Fruit fly (Drosophila melanogaster) whole organism, pupa: ENCODE measurements around the gene Stat92E.
A peak's percentile ranks its signal among the peaks of the same experiment; 100 is the strongest.

ENCODE experiments used
- CG10348 ChIP-seq: fragments of 200-800 bp; sonication (Bioruptor generic); IDR thresholded peaks from 2 replicates; pipeline ENCODE4 v1.3.6; 2022; ENCODE audit warnings: missing biosample characterization, missing genetic modification characterization
- CG12605 ChIP-seq: fragments of 200-800 bp; sonication (Bioruptor generic); IDR thresholded peaks from 2 replicates; pipeline ENCODE4 v1.3.6; 2022; ENCODE audit warnings: missing biosample characterization, missing genetic modification characterization
- CG13204 ChIP-seq: fragments of 200-800 bp; sonication (Bioruptor generic); optimal IDR thresholded peaks from 2 replicates; lab custom pipeline; 2018; ENCODE audit warnings: missing biosample characterization, mild to moderate bottlenecking, missing genetic modification characterization, moderate library complexity
- CG14655 ChIP-seq: fragments of 200-800 bp; sonication (Bioruptor generic); optimal IDR thresholded peaks from 3 replicates; lab custom pipeline; 2017; ENCODE audit warnings: mild to moderate bottlenecking, missing biosample characterization, missing genetic modification reagents, missing genetic modification characterization
- CG15710 ChIP-seq: fragments of 200-800 bp; sonication (Bioruptor generic); optimal IDR thresholded peaks from 2 replicates; lab custom pipeline; 2018; ENCODE audit warnings: missing biosample characterization, mild to moderate bottlenecking, missing genetic modification characterization, moderate library complexity
- CG17806 ChIP-seq: fragments of 200-800 bp; sonication (Bioruptor generic); optimal IDR thresholded peaks from 2 replicates; lab custom pipeline; 2018; ENCODE audit warnings: missing biosample characterization, mild to moderate bottlenecking, missing genetic modification characterization, moderate library complexity
- CG34367 ChIP-seq: fragments of 200-800 bp; sonication (Bioruptor generic); optimal IDR thresholded peaks from 2 replicates; lab custom pipeline; 2018; ENCODE audit warnings: missing biosample characterization, mild to moderate bottlenecking, missing genetic modification characterization
- CG4496 ChIP-seq: fragments of 200-800 bp; sonication (Bioruptor generic); IDR thresholded peaks from 3 replicates; pipeline ENCODE4 v1.3.6; 2022; ENCODE audit warnings: missing biosample characterization, missing genetic modification characterization
- CG8159 ChIP-seq: fragments of 200-800 bp; sonication (Bioruptor generic); optimal IDR thresholded peaks from 3 replicates; lab custom pipeline; 2018; ENCODE audit warnings: missing biosample characterization, mild to moderate bottlenecking, missing genetic modification characterization, moderate library complexity
- CG8301 ChIP-seq: fragments of 200-800 bp; sonication (Bioruptor generic); optimal IDR thresholded peaks from 2 replicates; lab custom pipeline; 2018; ENCODE audit warnings: missing biosample characterization, mild to moderate bottlenecking, missing genetic modification characterization
- CG9948 ChIP-seq: fragments of 200-800 bp; sonication (Bioruptor generic); optimal IDR thresholded peaks from 2 replicates; lab custom pipeline; 2018; ENCODE audit warnings: missing biosample characterization, mild to moderate bottlenecking, missing genetic modification characterization, moderate library complexity
- D1 ChIP-seq: fragments of 200-800 bp; sonication (Bioruptor generic); optimal IDR thresholded peaks from 2 replicates; lab custom pipeline; 2018; ENCODE audit warnings: missing biosample characterization, mild to moderate bottlenecking, missing genetic modification characterization, moderate library complexity
- Ets98B ChIP-seq: fragments of 200-800 bp; sonication (Bioruptor generic); IDR thresholded peaks from 2 replicates; pipeline ENCODE4 v1.3.6; 2022; ENCODE audit warnings: missing biosample characterization, missing genetic modification characterization
- Pif1A ChIP-seq: fragments of 200-800 bp; sonication (Bioruptor generic); optimal IDR thresholded peaks from 3 replicates; lab custom pipeline; 2016; ENCODE audit warnings: missing biosample characterization, missing genetic modification characterization
- Pif1B ChIP-seq: fragments of 200-800 bp; sonication (Bioruptor generic); optimal IDR thresholded peaks from 3 replicates; lab custom pipeline; 2016; ENCODE audit warnings: missing biosample characterization, missing genetic modification characterization
- Snoo ChIP-seq: fragments of 200-800 bp; sonication (Bioruptor generic); optimal IDR thresholded peaks from 3 replicates; lab custom pipeline; 2017; ENCODE audit warnings: missing biosample characterization, mild to moderate bottlenecking, missing genetic modification characterization, inconsistent platforms
- fd96Ca ChIP-seq: fragments of 200-800 bp; sonication (Bioruptor generic); IDR thresholded peaks from 3 replicates; pipeline ENCODE4 v1.3.6; 2022; ENCODE audit warnings: missing biosample characterization, missing genetic modification characterization
- gl ChIP-seq: fragments of 200-800 bp; sonication (Bioruptor generic); optimal IDR thresholded peaks from 2 replicates; lab custom pipeline; 2018; ENCODE audit warnings: missing biosample characterization, mild to moderate bottlenecking, missing genetic modification characterization
- rn ChIP-seq: fragments of 200-800 bp; sonication (Bioruptor generic); IDR thresholded peaks from 2 replicates; pipeline ENCODE4 v1.3.6; 2022; ENCODE audit warnings: missing biosample characterization, missing genetic modification characterization

The Stat92E gene

DNA sequence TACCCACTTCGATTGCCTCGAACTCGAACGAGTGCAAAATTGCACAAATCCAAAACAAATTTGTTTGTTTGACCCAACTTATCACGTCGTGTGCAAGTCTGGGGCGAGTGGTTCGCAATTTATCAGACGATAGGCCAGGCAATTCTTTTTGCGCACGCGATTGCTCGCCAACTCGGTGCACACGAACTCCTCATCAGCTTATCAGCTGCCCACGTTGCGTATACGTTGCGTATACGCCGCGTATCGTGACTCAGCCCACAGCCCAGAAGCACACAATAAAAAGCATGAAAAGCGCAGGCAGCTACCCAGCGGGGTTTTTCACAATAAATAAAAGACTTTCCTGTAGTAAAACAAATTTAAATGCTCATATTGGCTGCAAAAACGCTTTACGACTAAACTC, 48.5 kb downstream of the Stat92E start, which contains the start of gene MtnB:
TSS of gene MtnB (minus strand) at position 101 of the 400 bp plus-strand sequence.
- TF ChIP-seq CG17806 (tag; lab: Kevin White, UChicago) (no peak), CG9948 (tag; lab: Kevin White, UChicago) (no peak), CG13204 (no peak), fd96Ca (no peak), CG4496 (GFP tag; lab: Robert Waterston, UW) (0 out of 3 replicates have a peak, but pooled peaks have one; percentile 19)

DNA sequence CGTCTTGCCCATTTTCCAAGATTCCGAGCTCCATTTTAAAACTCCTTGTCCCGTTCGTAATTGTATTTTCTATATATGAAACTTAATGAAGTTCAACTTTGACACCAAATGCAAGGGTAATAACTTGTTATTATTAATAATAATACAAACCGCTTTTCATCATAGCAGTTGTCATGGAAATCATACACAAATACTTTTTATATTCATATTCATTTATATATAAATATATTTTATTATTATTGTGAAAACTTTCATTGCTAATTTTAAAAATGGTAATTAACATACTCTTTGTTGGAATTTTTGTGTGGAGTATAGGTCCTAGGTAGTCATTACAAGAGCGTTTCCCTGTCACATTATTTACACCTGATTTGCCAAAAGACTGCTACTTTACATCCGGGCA, 50.2 kb downstream of the Stat92E start, which contains the start of gene CG46441:
TSS of gene CG46441 (minus strand) at position 101 of the 400 bp plus-strand sequence.
- no peak for TF ChIP-seq CG8301
- no peak for TF ChIP-seq CG12605 (GFP tag; lab: Robert Waterston, UW)
- no peak for TF ChIP-seq CG4496 (GFP tag; lab: Robert Waterston, UW)
- no peak for TF ChIP-seq CG14655 (GFP tag; lab: Kevin White, UChicago)
- TF ChIP-seq CG9948 (tag; lab: Kevin White, UChicago): no peak
- TF ChIP-seq CG34367 (tag; lab: Kevin White, UChicago): no peak
- no peak for TF ChIP-seq fd96Ca
- no peak for TF ChIP-seq rn (GFP tag; lab: Robert Waterston, UW)
- no peak for TF ChIP-seq gl
- TF ChIP-seq CG17806 (tag; lab: Kevin White, UChicago): no peak
- no peak for TF ChIP-seq CG10348 (GFP tag; lab: Robert Waterston, UW)
- no peak for TF ChIP-seq CG8159 (tag; lab: Kevin White, UChicago)
- TF ChIP-seq Ets98B: no peak
- no peak for TF ChIP-seq Pif1B
- TF ChIP-seq Snoo (tag; lab: Kevin White, UChicago): no peak
- no peak for TF ChIP-seq CG15710

DNA sequence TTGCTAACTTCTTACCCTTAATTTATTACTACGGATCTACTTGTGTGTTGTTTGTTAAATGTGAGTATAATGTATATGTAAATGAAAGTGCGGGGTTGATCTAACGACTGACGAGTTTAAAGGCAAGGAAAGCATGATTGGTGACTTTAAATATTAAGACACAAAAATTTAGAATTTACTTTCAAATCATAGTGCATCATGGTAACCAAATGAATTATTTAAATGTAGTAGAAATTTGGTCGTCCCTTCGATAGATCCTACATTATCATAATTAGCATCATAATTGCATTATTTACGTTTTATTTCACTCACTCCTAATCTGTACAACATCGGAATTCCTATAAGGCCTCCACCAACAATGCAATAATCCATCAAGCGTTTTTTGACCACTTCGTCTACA, 50.8 kb downstream of the Stat92E start, which contains the start of gene Dic2:
TSS of gene Dic2 (minus strand) at position 101 of the 400 bp plus-strand sequence.
- TF ChIP-seq D1: no peak
- TF ChIP-seq Snoo (tag; lab: Kevin White, UChicago): no peak
- TF ChIP-seq CG13204: no peak
- TF ChIP-seq CG12605 (GFP tag; lab: Robert Waterston, UW): no peak
- TF ChIP-seq rn (GFP tag; lab: Robert Waterston, UW): no peak
- no peak for TF ChIP-seq CG8301
- no peak for TF ChIP-seq CG9948 (tag; lab: Kevin White, UChicago)
- no peak for TF ChIP-seq Pif1A (GFP tag; lab: Kevin White, UChicago)
- TF ChIP-seq CG8159 (tag; lab: Kevin White, UChicago): no peak
- TF ChIP-seq CG14655 (GFP tag; lab: Kevin White, UChicago): no peak
- TF ChIP-seq fd96Ca: no peak
